Worm (Caenorhabditis elegans): Measurements from ENCODE around the gene Y54G9A.7.

The Y54G9A.7 gene

DNA sequence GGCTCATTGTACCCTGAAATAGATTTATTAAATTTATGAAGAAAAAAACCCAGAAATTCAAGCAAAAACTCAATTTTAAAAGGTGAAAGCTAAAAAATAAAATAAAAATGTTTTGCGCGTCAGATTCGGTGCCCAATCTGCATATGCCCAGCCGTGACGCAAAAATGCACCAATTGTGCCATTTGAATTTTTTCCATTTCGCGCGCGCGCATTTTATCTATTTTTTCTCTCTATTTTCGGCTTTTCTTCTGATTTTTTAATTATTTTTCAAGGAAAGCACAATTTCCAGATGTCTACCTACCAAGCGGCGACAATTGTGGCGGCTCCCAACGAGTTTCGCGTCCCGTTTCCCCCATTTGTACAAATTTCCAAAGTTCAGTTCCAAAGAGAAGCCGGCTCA is at the start of gene Y54G9A.7, which contains the start of gene bub-3:
Gene Y54G9A.7, minus strand, starts transcription at position 7 of the 400 bp plus-strand sequence.
Gene bub-3, plus strand, starts transcription at position 270 of the 400 bp plus-strand sequence.
- TF ChIP-seq nhr-71 (tag; optimal IDR thresholded peaks at IDR 0.05) (no peak), lin-39 (tag; optimal IDR thresholded peaks at IDR 0.05) (no peak), alr-1 (tag; optimal IDR thresholded peaks at IDR 0.05; ENCODE audit: borderline replicate concordance) (no peak), jun-1 (tag; optimal IDR thresholded peaks at IDR 0.05) (no peak), lir-3 (tag; optimal IDR thresholded peaks at IDR 0.05; ENCODE audit: poor library complexity) (no peak), dsc-1 (tag; optimal IDR thresholded peaks at IDR 0.05) (no peak), hlh-4 (tag; optimal IDR thresholded peaks at IDR 0.05) (no peak), egl-27 (tag; optimal IDR thresholded peaks at IDR 0.05) (no peak), nhr-84 (tag; optimal IDR thresholded peaks at IDR 0.05) (no peak), mdl-1 (tag; optimal IDR thresholded peaks at IDR 0.05) (no peak), C16A3.4 (tag; optimal IDR thresholded peaks at IDR 0.05) (no peak), aha-1 (tag; optimal IDR thresholded peaks at IDR 0.05) (no peak), unc-62 (GFP tag; optimal IDR thresholded peaks at IDR 0.05) (no peak), efl-1 (optimal IDR thresholded peaks at IDR 0.05) (peak; percentile 45 to 71), efl-1 (GFP tag; optimal IDR thresholded peaks at IDR 0.05 in 1 of 2) (peak; percentile 74 to 96), nhr-76 (tag; optimal IDR thresholded peaks at IDR 0.05) (no peak), nhr-237 (tag; optimal IDR thresholded peaks at IDR 0.05) (no peak), mep-1 (tag; optimal IDR thresholded peaks at IDR 0.05) (no peak), nhr-77 (tag; optimal IDR thresholded peaks at IDR 0.05) (peak; percentile 4), lin-13 (GFP tag; optimal IDR thresholded peaks at IDR 0.05) (no peak), ama-1 (optimal IDR thresholded peaks at IDR 0.05) (no peak), nhr-28 (tag; optimal IDR thresholded peaks at IDR 0.05) (no peak), zag-1 (tag; optimal IDR thresholded peaks at IDR 0.05) (no peak), fkh-8 (tag; optimal IDR thresholded peaks at IDR 0.05) (no peak), unc-86 (tag; optimal IDR thresholded peaks at IDR 0.05) (no peak), pax-3 (tag; optimal IDR thresholded peaks at IDR 0.05) (no peak), hpl-2 (GFP tag; optimal IDR thresholded peaks at IDR 0.05) (no peak), unc-30 (tag; optimal IDR thresholded peaks at IDR 0.05) (no peak), egl-13 (tag; optimal IDR thresholded peaks at IDR 0.05) (no peak), nhr-90 (tag; optimal IDR thresholded peaks at IDR 0.05; ENCODE audit: poor library complexity) (no peak), irx-1 (tag; optimal IDR thresholded peaks at IDR 0.05) (no peak), nhr-85 (tag) (peak; percentile 58), isw-1 (GFP tag; IDR thresholded peaks at IDR 0.05) (no peak), tlp-1 (tag; optimal IDR thresholded peaks at IDR 0.05) (no peak), nhr-47 (tag; optimal IDR thresholded peaks at IDR 0.05) (no peak), ceh-8 (GFP tag; optimal IDR thresholded peaks at IDR 0.05) (no peak), nhr-11 (tag; optimal IDR thresholded peaks at IDR 0.05) (no peak), elt-3 (tag; optimal IDR thresholded peaks at IDR 0.05) (no peak), mab-9 (GFP tag; IDR thresholded peaks at IDR 0.05) (no peak), C04F5.9 (tag; optimal IDR thresholded peaks at IDR 0.05) (no peak), ces-1 (GFP tag; optimal IDR thresholded peaks at IDR 0.05) (no peak), ceh-90 (tag; optimal IDR thresholded peaks at IDR 0.05) (no peak), blmp-1 (tag; optimal IDR thresholded peaks at IDR 0.05) (no peak), sptf-1 (tag; optimal IDR thresholded peaks at IDR 0.05) (no peak), rnt-1 (tag; optimal IDR thresholded peaks at IDR 0.05) (no peak), snpc-4 (tag; optimal IDR thresholded peaks at IDR 0.05) (no peak), efl-3 (GFP tag; optimal IDR thresholded peaks at IDR 0.05) (no peak), ztf-4 (tag; optimal IDR thresholded peaks at IDR 0.05) (no peak), swsn-7 (tag; optimal IDR thresholded peaks at IDR 0.05) (no peak), ceh-82 (tag; optimal IDR thresholded peaks at IDR 0.05) (no peak), ztf-11 (tag; optimal IDR thresholded peaks at IDR 0.05) (no peak), F16B12.6 (tag; optimal IDR thresholded peaks at IDR 0.05) (peak; percentile 84), ceh-88 (GFP tag; IDR thresholded peaks at IDR 0.05) (no peak), C34B4.2 (tag; optimal IDR thresholded peaks at IDR 0.05) (no peak), elt-2 (tag; optimal IDR thresholded peaks at IDR 0.05) (no peak), nhr-12 (tag; optimal IDR thresholded peaks at IDR 0.05) (no peak)

All from whole organism, L1 larva.